Fruit fly (Drosophila melanogaster) whole organism, embryonic: Measurements from ENCODE around the gene CG32448.

ENCODE experiments used
- Atf3 ChIP-seq: fragments of 200-800 bp; sonication (Bioruptor generic); optimal IDR thresholded peaks from 3 replicates; lab custom pipeline; 2016; ENCODE audit warnings: missing biosample characterization, missing genetic modification characterization
- B-H1 ChIP-seq: fragments of 200-800 bp; sonication (Bioruptor generic); IDR thresholded peaks from 3 replicates; pipeline ENCODE4 v1.3.6; 2022; ENCODE audit warnings: missing biosample characterization, missing genetic modification characterization
- C15 ChIP-seq: fragments of 200-800 bp; sonication (Bioruptor generic); IDR thresholded peaks from 3 replicates; pipeline ENCODE4 v1.3.6; 2022; ENCODE audit warnings: missing biosample characterization, missing genetic modification characterization
- CG11247 ChIP-seq: fragments of 200-800 bp; sonication (Bioruptor generic); IDR thresholded peaks from 2 replicates; pipeline ENCODE4 v1.3.6; 2022; ENCODE audit warnings: missing biosample characterization, missing genetic modification characterization
- CG11398 ChIP-seq: fragments of 200-800 bp; sonication (Bioruptor generic); optimal IDR thresholded peaks from 2 replicates; lab custom pipeline; 2016; ENCODE audit warnings: missing biosample characterization, missing genetic modification characterization
- CG11723 ChIP-seq: fragments of 200-800 bp; sonication (Bioruptor generic); optimal IDR thresholded peaks from 2 replicates; lab custom pipeline; 2017; ENCODE audit warnings: missing biosample characterization, mild to moderate bottlenecking, missing genetic modification characterization
- CG12219 ChIP-seq: fragments of 200-800 bp; sonication (Bioruptor generic); optimal IDR thresholded peaks from 3 replicates; lab custom pipeline; 2018; ENCODE audit warnings: missing biosample characterization, mild to moderate bottlenecking, missing genetic modification characterization
- CG1233 ChIP-seq: fragments of 200-800 bp; sonication (Bioruptor generic); optimal IDR thresholded peaks from 4 replicates; lab custom pipeline; 2018; ENCODE audit warnings: missing biosample characterization, mild to moderate bottlenecking, missing genetic modification characterization
- CG14667 ChIP-seq: fragments of 200-800 bp; sonication (Bioruptor generic); IDR thresholded peaks from 2 replicates; pipeline ENCODE4 v1.3.6; 2022; ENCODE audit warnings: missing biosample characterization, missing genetic modification characterization
- CG15011 ChIP-seq: fragments of 200-800 bp; sonication (Bioruptor generic); optimal IDR thresholded peaks from 3 replicates; lab custom pipeline; 2018; ENCODE audit warnings: missing biosample characterization, mild to moderate bottlenecking, missing genetic modification characterization
- CG1603 ChIP-seq: fragments of 200-800 bp; sonication (Bioruptor generic); optimal IDR thresholded peaks from 2 replicates; lab custom pipeline; 2019; ENCODE audit warnings: missing biosample characterization, mild to moderate bottlenecking, missing genetic modification characterization, moderate library complexity
- CG17186 ChIP-seq: fragments of 200-800 bp; sonication (Bioruptor generic); optimal IDR thresholded peaks from 3 replicates; lab custom pipeline; 2017; ENCODE audit warnings: missing biosample characterization, missing genetic modification reagents, missing genetic modification characterization
- CG1792 ChIP-seq: fragments of 200-800 bp; sonication (Bioruptor generic); optimal IDR thresholded peaks from 2 replicates; lab custom pipeline; 2016; ENCODE audit warnings: missing biosample characterization, missing genetic modification characterization
- CG18764 ChIP-seq: fragments of 200-800 bp; sonication (Bioruptor generic); optimal IDR thresholded peaks from 3 replicates; lab custom pipeline; 2016; ENCODE audit warnings: missing biosample characterization, missing genetic modification characterization
- CG2120 ChIP-seq: fragments of 200-800 bp; sonication (Bioruptor generic); optimal IDR thresholded peaks from 3 replicates; lab custom pipeline; 2016; ENCODE audit warnings: missing biosample characterization, missing genetic modification characterization
- CG2678 ChIP-seq: fragments of 200-800 bp; sonication (Bioruptor generic); optimal IDR thresholded peaks from 3 replicates; lab custom pipeline; 2019; ENCODE audit warnings: missing biosample characterization, mild to moderate bottlenecking, missing genetic modification characterization, moderate library complexity
- CG34224 ChIP-seq: fragments of 200-800 bp; sonication (Bioruptor generic); IDR thresholded peaks from 3 replicates; pipeline ENCODE4 v1.3.6; 2022; ENCODE audit warnings: missing biosample characterization, missing genetic modification characterization; ENCODE audit not compliant: partially characterized antibody
- CG6175 ChIP-seq: fragments of 200-800 bp; sonication (Bioruptor generic); IDR thresholded peaks from 3 replicates; pipeline ENCODE4 v1.3.6; 2022; ENCODE audit warnings: missing biosample characterization, missing genetic modification characterization
- CG7372 ChIP-seq: fragments of 200-800 bp; sonication (Bioruptor generic); IDR thresholded peaks from 2 replicates; pipeline ENCODE4 v1.3.6; 2022; ENCODE audit warnings: missing biosample characterization, missing genetic modification characterization
- CG8089 ChIP-seq: fragments of 200-800 bp; sonication (Bioruptor generic); optimal IDR thresholded peaks from 3 replicates; lab custom pipeline; 2016; ENCODE audit warnings: missing biosample characterization, missing genetic modification characterization
- CG9727 ChIP-seq: fragments of 200-800 bp; sonication (Bioruptor generic); optimal IDR thresholded peaks from 3 replicates; lab custom pipeline; 2017; ENCODE audit warnings: missing biosample characterization, mild to moderate bottlenecking, missing genetic modification characterization
- CkIIα-i1 ChIP-seq: fragments of 200-800 bp; sonication (Bioruptor generic); IDR thresholded peaks from 2 replicates; pipeline ENCODE4 v1.3.6; 2022; ENCODE audit warnings: missing biosample characterization, missing genetic modification characterization
- Dfd ChIP-seq, 2 experiments: fragments of >200 bp; optimal IDR thresholded peaks; 2 replicates each; lab custom pipeline; 2017; ENCODE audit warnings: missing biosample characterization in 2 of 2, missing genetic modification characterization in 2 of 2
- Doc3 ChIP-seq: fragments of 200-800 bp; sonication (Bioruptor generic); IDR thresholded peaks from 3 replicates; pipeline ENCODE4 v1.3.6; 2022; ENCODE audit warnings: missing biosample characterization, missing genetic modification characterization; ENCODE audit not compliant: partially characterized antibody
- E2f2 ChIP-seq: fragments of 200-800 bp; sonication (Bioruptor generic); IDR thresholded peaks from 2 replicates; pipeline ENCODE4 v1.3.6; 2022; ENCODE audit warnings: missing biosample characterization, missing genetic modification characterization
- Eip74EF ChIP-seq, 2 experiments: fragments of 200-800 bp in 1 of 2; fragments of >200 bp in 1 of 2; sonication (Bioruptor generic) in 1 of 2; optimal IDR thresholded peaks; 2 replicates each; lab custom pipeline; 2017 to 2019; ENCODE audit warnings: missing biosample characterization in 2 of 2, missing genetic modification characterization in 2 of 2, mild to moderate bottlenecking in 1 of 2, moderate library complexity in 1 of 2
- HmgD ChIP-seq: fragments of 200-800 bp; sonication (Bioruptor generic); optimal IDR thresholded peaks from 3 replicates; lab custom pipeline; 2016; ENCODE audit warnings: missing biosample characterization, missing genetic modification characterization
- Mes4 ChIP-seq: fragments of 200-800 bp; sonication (Bioruptor generic); optimal IDR thresholded peaks from 2 replicates; lab custom pipeline; 2016; ENCODE audit warnings: missing biosample characterization, missing genetic modification characterization
- NC2α ChIP-seq: fragments of 200-800 bp; sonication (Bioruptor generic); optimal IDR thresholded peaks from 2 replicates; lab custom pipeline; 2016; ENCODE audit warnings: missing biosample characterization, missing genetic modification characterization
- Sox102F ChIP-seq: fragments of 200-800 bp; sonication (Bioruptor generic); optimal IDR thresholded peaks from 2 replicates; lab custom pipeline; 2018; ENCODE audit warnings: missing biosample characterization, mild to moderate bottlenecking, missing genetic modification characterization, moderate library complexity
- Ssrp ChIP-seq: fragments of 200-800 bp; sonication (Bioruptor generic); optimal IDR thresholded peaks from 2 replicates; lab custom pipeline; 2018; ENCODE audit warnings: missing biosample characterization, mild to moderate bottlenecking, missing genetic modification characterization, moderate library complexity
- Xbp1 ChIP-seq: fragments of 200-800 bp; sonication (Bioruptor generic); optimal IDR thresholded peaks from 3 replicates; lab custom pipeline; 2016; ENCODE audit warnings: missing biosample characterization, mild to moderate bottlenecking, missing genetic modification characterization
- ato ChIP-seq: fragments of 200-800 bp; sonication (Bioruptor generic); IDR thresholded peaks from 2 replicates; pipeline ENCODE4 v1.3.6; 2022; ENCODE audit warnings: missing biosample characterization, missing genetic modification characterization; ENCODE audit not compliant: partially characterized antibody
- bcd ChIP-seq: fragments of 200-800 bp; sonication (Bioruptor generic); optimal IDR thresholded peaks from 2 replicates; lab custom pipeline; 2017; ENCODE audit warnings: missing biosample characterization, mild to moderate bottlenecking, missing genetic modification characterization
- br ChIP-seq: fragments of >200 bp; optimal IDR thresholded peaks from 2 replicates; lab custom pipeline; 2017
- cg ChIP-seq: fragments of 200-800 bp; sonication (Bioruptor generic); optimal IDR thresholded peaks from 3 replicates; lab custom pipeline; 2019; ENCODE audit warnings: missing biosample characterization, mild to moderate bottlenecking, missing genetic modification characterization, moderate library complexity
- chn ChIP-seq: fragments of 200-800 bp; sonication (Bioruptor generic); optimal IDR thresholded peaks from 2 replicates; lab custom pipeline; 2016; ENCODE audit warnings: missing biosample characterization, missing genetic modification characterization
- fru ChIP-seq: fragments of >200 bp; optimal IDR thresholded peaks from 2 replicates; lab custom pipeline; 2017
- gce ChIP-seq: fragments of 200-800 bp; sonication (Bioruptor generic); IDR thresholded peaks from 3 replicates; pipeline ENCODE4 v1.3.6; 2022; ENCODE audit warnings: missing biosample characterization, missing genetic modification characterization
- grau ChIP-seq: fragments of 200-800 bp; optimal IDR thresholded peaks from 3 replicates; lab custom pipeline; 2019; ENCODE audit warnings: missing biosample characterization, mild to moderate bottlenecking, missing genetic modification characterization, moderate library complexity
- lmd ChIP-seq: fragments of 200-800 bp; sonication (Bioruptor generic); IDR thresholded peaks from 2 replicates; pipeline ENCODE4 v1.3.6; 2022; ENCODE audit warnings: missing biosample characterization, missing genetic modification characterization
- lov ChIP-seq, 2 experiments: fragments of 200-800 bp in 1 of 2; fragments of >200 bp in 1 of 2; sonication (Bioruptor generic) in 1 of 2; IDR thresholded peaks in 1 of 2; optimal IDR thresholded peaks in 1 of 2; 2 replicates in 1 of 2; 3 replicates in 1 of 2; pipeline versions ENCODE4 v1.3.6 to Lab custom; 2017 to 2022; ENCODE audit warnings: missing biosample characterization in 1 of 2, missing genetic modification characterization in 1 of 2
- onecut ChIP-seq: fragments of 200-800 bp; sonication (Bioruptor generic); IDR thresholded peaks from 2 replicates; pipeline ENCODE4 v1.3.6; 2022; ENCODE audit warnings: missing biosample characterization, missing genetic modification characterization
- pum ChIP-seq: fragments of 200-800 bp; sonication (Bioruptor generic); optimal IDR thresholded peaks from 2 replicates; lab custom pipeline; 2016; ENCODE audit warnings: missing biosample characterization, missing genetic modification characterization
- pzg ChIP-seq: fragments of 200-800 bp; sonication (Bioruptor generic); optimal IDR thresholded peaks from 3 replicates; lab custom pipeline; 2018; ENCODE audit warnings: missing biosample characterization, mild to moderate bottlenecking, missing genetic modification characterization, moderate library complexity
- schlank ChIP-seq: fragments of 200-800 bp; sonication (Bioruptor generic); optimal IDR thresholded peaks from 2 replicates; lab custom pipeline; 2018; ENCODE audit warnings: missing biosample characterization, mild to moderate bottlenecking, missing genetic modification characterization
- scrt ChIP-seq: fragments of 200-800 bp; sonication (Bioruptor generic); optimal IDR thresholded peaks from 2 replicates; lab custom pipeline; 2018; ENCODE audit warnings: missing biosample characterization, mild to moderate bottlenecking, missing genetic modification characterization, moderate library complexity
- trh ChIP-seq: fragments of 200-800 bp; sonication (Bioruptor generic); optimal IDR thresholded peaks from 2 replicates; lab custom pipeline; 2016; ENCODE audit warnings: missing biosample characterization, missing genetic modification characterization

Gene CG32448

dm6 chr3L:21832203-21833160, 4.2 kb upstream of the CG32448 start, which contains the start of the genes CG7148 and Nopp140:
CG7148 (minus strand) TSS chr3L:21832253.
Nopp140 (plus strand) TSS chr3L:21832774.
- TF ChIP-seq Dfd (GFP tag; optimal IDR thresholded peaks at IDR 0.05; lab: Kevin White, UChicago) (no peak), Sox102F (peak; percentile 63), CG2678 (tag; lab: Kevin White, UChicago) (no peak), CG11723 (peak; percentile 38), CG2120 (peak; percentile 81), cg (GFP tag; lab: Kevin White, UChicago) (no peak), lmd (GFP tag; lab: Robert Waterston, UW) (peak; percentile 66; the same call in 1 of the 2 replicates), lov (optimal IDR thresholded peaks at IDR 0.05; lab: Kevin White, UChicago) (no peak), lov (GFP tag; IDR thresholded peaks at IDR 0.05; lab: Robert Waterston, UW) (peak; percentile 54; the same call in 1 of the 3 replicates), scrt (GFP tag; lab: Kevin White, UChicago) (peak; percentile 28), NC2α (GFP tag; lab: Kevin White, UChicago) (no peak), CG11398 (GFP tag; lab: Kevin White, UChicago) (peak; percentile 32), CG17186 (GFP tag; lab: Kevin White, UChicago) (peak; percentile 73), CG7372 (GFP tag; lab: Robert Waterston, UW) (peak; percentile 49; the same call in 1 of the 2 replicates), Doc3 (GFP tag; lab: Robert Waterston, UW) (no peak), CG1233 (GFP tag; lab: Kevin White, UChicago) (peak; percentile 47), CG18764 (GFP tag; lab: Kevin White, UChicago) (peak; percentile 49), B-H1 (no peak; the same call in 2 of the 3 replicates), CG11247 (GFP tag; lab: Robert Waterston, UW) (peak; percentile 77), CG34224 (peak; percentile 32; the same call in 1 of the 3 replicates), fru (lab: Kevin White, UChicago) (no peak), CG1603 (tag; lab: Kevin White, UChicago) (peak; percentile 87), C15 (peak; percentile 13; the same call in 1 of the 3 replicates), CG14667 (GFP tag; lab: Robert Waterston, UW) (peak; percentile 52), CG6175 (GFP tag; lab: Robert Waterston, UW) (no peak), CG9727 (GFP tag; lab: Kevin White, UChicago) (peak; percentile 49), ato (no peak), Ssrp (tag; lab: Kevin White, UChicago) (peak; percentile 49), grau (tag; lab: Kevin White, UChicago) (peak; percentile 61), Atf3 (GFP tag; lab: Kevin White, UChicago) (peak; percentile 44), chn (GFP tag; lab: Kevin White, UChicago) (peak; percentile 66), trh (peak; percentile 15), CG8089 (peak; percentile 67), CG15011 (GFP tag; lab: Kevin White, UChicago) (no peak), bcd (peak; percentile 61), CG12219 (GFP tag; lab: Kevin White, UChicago) (peak; percentile 3), br (lab: Kevin White, UChicago) (no peak), gce (0 out of 3 replicates have a peak, but pooled peaks have one; percentile 48), Mes4 (GFP tag; lab: Kevin White, UChicago) (peak; percentile 13), pum (peak; percentile 47), E2f2 (GFP tag; lab: Robert Waterston, UW) (peak; percentile 55), Xbp1 (GFP tag; lab: Kevin White, UChicago) (peak; percentile 83), schlank (tag; lab: Kevin White, UChicago) (peak; percentile 63), onecut (GFP tag; lab: Robert Waterston, UW) (peak; percentile 58), Eip74EF (GFP tag; optimal IDR thresholded peaks at IDR 0.05; lab: Kevin White, UChicago) (no peak), HmgD (GFP tag; lab: Kevin White, UChicago) (peak; percentile 76), pzg (GFP tag; lab: Kevin White, UChicago) (peak; percentile 91), CkIIα-i1 (GFP tag; lab: Robert Waterston, UW) (no peak), CG1792 (GFP tag; lab: Kevin White, UChicago) (peak; percentile 10)
